Worm (Caenorhabditis elegans): ENCODE measurements around the gene T14F9.2.

Gene T14F9.2

DNA sequence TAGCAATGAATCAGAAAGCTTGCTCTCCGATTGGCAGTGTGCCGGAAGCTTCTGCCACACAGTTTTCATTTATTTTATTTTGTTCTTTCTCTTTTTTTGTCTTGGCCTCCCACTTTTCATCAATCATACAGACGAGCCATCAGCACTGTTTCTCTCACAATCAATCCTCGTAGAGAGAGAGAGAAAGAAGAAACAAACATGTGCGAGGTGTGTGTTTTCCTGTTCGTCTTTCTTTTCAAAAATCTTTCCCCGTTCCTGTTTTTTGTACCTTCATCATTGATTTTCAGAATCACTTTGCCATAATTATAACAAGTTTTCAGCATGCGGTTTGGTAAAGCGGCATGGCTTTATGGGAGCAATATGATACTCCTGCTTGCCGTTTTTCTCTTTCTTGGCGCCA lies 35.0 kb upstream of the T14F9.2 start, which contains the start of gene T24C12.1:
Gene T24C12.1, plus strand, starts transcription at position 301 of the 400 bp plus-strand sequence.
- TF ChIP-seq hlh-13 (GFP tag; optimal IDR thresholded peaks at IDR 0.05) (no peak), hlh-8 (tag; optimal IDR thresholded peaks at IDR 0.05) (no peak), odd-2 (tag; optimal IDR thresholded peaks at IDR 0.05) (no peak), F13H6.1 (tag; optimal IDR thresholded peaks at IDR 0.05) (no peak), nhr-232 (tag; optimal IDR thresholded peaks at IDR 0.05) (no peak), fkh-6 (tag; optimal IDR thresholded peaks at IDR 0.05) (no peak), ref-2 (tag; optimal IDR thresholded peaks at IDR 0.05) (no peak), ceh-9 (tag; optimal IDR thresholded peaks at IDR 0.05) (no peak), mec-3 (tag; optimal IDR thresholded peaks at IDR 0.05; ENCODE audit: borderline replicate concordance) (no peak), gmeb-2 (tag; optimal IDR thresholded peaks at IDR 0.05) (no peak), nhr-11 (tag; optimal IDR thresholded peaks at IDR 0.05) (no peak), ztf-16 (tag; optimal IDR thresholded peaks at IDR 0.05) (no peak), ceh-30 (tag; optimal IDR thresholded peaks at IDR 0.05) (no peak), T23F11.4 (GFP tag; optimal IDR thresholded peaks at IDR 0.05) (no peak)

DNA sequence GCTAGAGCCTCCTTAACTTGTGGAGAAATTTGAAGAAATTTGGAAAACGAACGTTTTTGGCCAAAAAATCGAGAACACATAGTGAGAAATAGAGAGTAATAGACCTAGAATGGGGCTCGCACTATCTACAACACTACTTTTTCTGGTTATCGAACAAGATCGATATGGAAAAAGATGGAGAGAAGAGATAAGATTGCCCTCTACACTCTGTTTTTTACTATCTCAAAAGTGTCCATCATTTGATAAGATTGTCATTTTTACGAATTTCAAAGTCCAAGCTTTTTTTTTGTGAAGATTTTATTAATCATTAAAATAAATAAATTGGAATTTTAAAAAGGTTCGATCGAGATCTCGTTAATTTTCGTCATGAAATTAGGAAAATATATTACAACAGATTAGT lies 30.4 kb upstream of the T14F9.2 start, which contains the start of gene T24C12.3:
Gene T24C12.3, minus strand, starts transcription at position 134 of the 400 bp plus-strand sequence.
- TF ChIP-seq elt-2 (tag; optimal IDR thresholded peaks at IDR 0.05) (peak; percentile 97), unc-3 (GFP tag; conservative IDR thresholded peaks at IDR 0.05) (no peak), unc-3 (tag; optimal IDR thresholded peaks at IDR 0.05) (no peak)

DNA sequence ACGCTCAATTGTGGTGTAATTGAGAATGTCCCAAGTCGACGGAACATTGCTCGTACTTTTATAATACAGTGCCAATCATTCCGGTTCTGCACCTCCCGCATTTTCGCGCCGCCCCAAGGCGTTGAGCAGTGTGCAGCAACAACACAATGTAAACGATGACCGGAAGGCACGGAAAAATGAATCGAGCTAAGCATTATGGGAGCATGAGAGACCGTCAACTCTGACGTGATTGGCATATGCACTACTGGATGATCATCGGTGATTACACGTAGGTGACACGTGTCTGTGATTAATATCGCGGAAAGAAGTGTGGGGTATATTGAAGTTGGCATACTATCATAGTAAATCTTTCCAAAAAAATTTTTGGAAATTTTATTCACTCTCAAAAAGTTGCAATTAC lies 29.2 kb upstream of the T14F9.2 start, which contains the start of gene T24C12.4:
Gene T24C12.4, minus strand, starts transcription at position 101 of the 400 bp plus-strand sequence.
- TF ChIP-seq hlh-13 (GFP tag; optimal IDR thresholded peaks at IDR 0.05): no peak

DNA sequence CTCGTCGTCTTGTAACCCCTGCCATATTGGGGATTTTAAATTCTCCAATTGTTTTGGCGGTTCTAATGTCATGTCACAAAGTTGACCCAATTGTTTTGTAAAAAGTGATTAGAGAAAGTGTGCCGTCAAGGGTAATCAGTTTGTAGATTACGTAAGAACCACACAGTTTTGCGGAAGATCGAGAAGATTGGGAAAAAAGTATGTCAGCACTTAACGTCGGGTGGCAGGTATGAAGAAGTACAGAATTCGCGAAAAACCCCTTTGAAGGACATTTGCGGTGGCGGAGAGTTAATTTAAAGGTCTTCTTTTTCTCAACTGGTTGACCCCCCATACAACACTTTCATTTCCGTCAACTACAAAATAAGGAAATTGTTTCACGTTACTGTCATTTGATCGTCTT lies 25.7 kb upstream of the T14F9.2 start:
- no peak for TF ChIP-seq T23F11.4 (GFP tag; optimal IDR thresholded peaks at IDR 0.05)
- TF ChIP-seq pat-9 (tag; optimal IDR thresholded peaks at IDR 0.05): no peak
- TF ChIP-seq fkh-6 (tag; optimal IDR thresholded peaks at IDR 0.05): no peak
- no peak for TF ChIP-seq sox-4 (tag; optimal IDR thresholded peaks at IDR 0.05)
- no peak for TF ChIP-seq ama-1 (optimal IDR thresholded peaks at IDR 0.05)
- no peak for TF ChIP-seq zip-5 (tag; optimal IDR thresholded peaks at IDR 0.05)
- no peak for TF ChIP-seq pag-3 (tag; optimal IDR thresholded peaks at IDR 0.05; ENCODE audit: borderline replicate concordance)
- TF ChIP-seq K02D7.2 (tag; optimal IDR thresholded peaks at IDR 0.05): no peak
- TF ChIP-seq sox-2 (GFP tag; IDR thresholded peaks at IDR 0.05): no peak
- TF ChIP-seq hlh-15 (tag; optimal IDR thresholded peaks at IDR 0.05): no peak
- no peak for TF ChIP-seq gmeb-2 (tag; optimal IDR thresholded peaks at IDR 0.05)
- TF ChIP-seq ceh-24 (tag; optimal IDR thresholded peaks at IDR 0.05): no peak
- no peak for TF ChIP-seq lim-6 (tag; optimal IDR thresholded peaks at IDR 0.05)
- TF ChIP-seq ceh-34 (tag; optimal IDR thresholded peaks at IDR 0.05): no peak
- no peak for TF ChIP-seq elt-2 (tag; optimal IDR thresholded peaks at IDR 0.05)
- TF ChIP-seq ceh-18 (tag; optimal IDR thresholded peaks at IDR 0.05): no peak
- no peak for TF ChIP-seq tbx-2 (tag; optimal IDR thresholded peaks at IDR 0.05)
- TF ChIP-seq ets-4 (tag; optimal IDR thresholded peaks at IDR 0.05): no peak

DNA sequence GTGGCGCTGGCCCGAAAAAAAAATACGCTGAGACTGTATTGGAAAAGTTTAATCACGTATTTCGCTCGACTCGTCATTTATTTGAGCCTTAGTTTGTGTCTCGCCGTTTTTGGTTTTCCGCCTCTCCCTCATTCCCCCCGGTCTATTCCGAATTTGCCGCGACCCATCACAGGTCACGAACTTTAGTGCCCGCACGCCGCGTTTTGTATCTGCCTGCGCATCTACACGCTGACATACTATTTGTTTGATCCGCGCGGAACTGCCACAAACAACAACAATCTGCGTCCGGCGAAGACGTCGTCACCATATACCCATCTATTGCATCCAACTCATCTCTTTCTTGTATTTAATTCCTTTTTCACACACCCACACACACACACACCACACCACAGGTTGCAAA lies 24.0 kb upstream of the T14F9.2 start:
- TF ChIP-seq ahr-1 (tag; optimal IDR thresholded peaks at IDR 0.05) (no peak), ceh-6 (GFP tag; optimal IDR thresholded peaks at IDR 0.05) (no peak)

DNA sequence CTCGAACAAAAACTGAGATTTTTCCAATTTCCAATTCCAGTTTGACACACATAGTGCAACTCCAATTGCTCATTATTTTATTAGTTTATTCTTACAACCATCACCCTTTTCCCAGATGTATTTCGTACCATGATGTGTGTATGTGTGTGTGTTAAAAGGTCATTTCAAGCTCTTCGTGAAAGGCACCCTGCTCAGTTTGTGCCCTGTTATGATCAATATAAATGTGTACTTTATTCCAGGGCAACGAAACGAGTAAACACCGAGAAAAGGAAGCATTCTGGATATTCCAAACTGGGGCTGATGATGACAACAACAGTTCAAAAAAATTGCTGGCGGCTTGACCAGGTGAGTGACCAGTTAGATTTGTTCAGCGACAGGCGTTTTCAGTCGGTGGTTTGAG lies 23.4 kb upstream of the T14F9.2 start, which contains the start of gene peb-1:
Gene peb-1, plus strand, starts transcription at position 301 of the 400 bp plus-strand sequence.
- TF ChIP-seq rnt-1 (tag; optimal IDR thresholded peaks at IDR 0.05): no peak
- no peak for TF ChIP-seq ttx-3 (tag; optimal IDR thresholded peaks at IDR 0.05)
- TF ChIP-seq ceh-45 (GFP tag; IDR thresholded peaks at IDR 0.05): no peak
- TF ChIP-seq ceh-6 (GFP tag; optimal IDR thresholded peaks at IDR 0.05): no peak
- TF ChIP-seq fax-1 (tag; optimal IDR thresholded peaks at IDR 0.05): no peak
- no peak for TF ChIP-seq ztf-16 (tag; optimal IDR thresholded peaks at IDR 0.05)
- TF ChIP-seq unc-55 (GFP tag; optimal IDR thresholded peaks at IDR 0.05): no peak
- no peak for TF ChIP-seq K09A11.1 (tag; optimal IDR thresholded peaks at IDR 0.05; ENCODE audit: insufficient read depth)
- no peak for TF ChIP-seq dmd-4 (tag; optimal IDR thresholded peaks at IDR 0.05; ENCODE audit: borderline replicate concordance)
- TF ChIP-seq ceh-30 (tag; optimal IDR thresholded peaks at IDR 0.05): no peak
- TF ChIP-seq ama-1 (optimal IDR thresholded peaks at IDR 0.05): no peak
- TF ChIP-seq npax-4 (tag; optimal IDR thresholded peaks at IDR 0.05): no peak
- no peak for TF ChIP-seq ets-4 (tag; optimal IDR thresholded peaks at IDR 0.05)
- TF ChIP-seq ceh-18 (tag; optimal IDR thresholded peaks at IDR 0.05): no peak
- no peak for TF ChIP-seq unc-42 (tag; optimal IDR thresholded peaks at IDR 0.05)
- TF ChIP-seq ceh-14 (tag; optimal IDR thresholded peaks at IDR 0.05): no peak
- TF ChIP-seq ceh-24 (tag; optimal IDR thresholded peaks at IDR 0.05): no peak
- no peak for TF ChIP-seq fkh-6 (tag; optimal IDR thresholded peaks at IDR 0.05)
- TF ChIP-seq hlh-6 (tag; optimal IDR thresholded peaks at IDR 0.05): no peak

Data from whole organism, late embryonic.